Worm (Caenorhabditis elegans): ENCODE results near the gene pals-37.

Gene pals-37

ce11 chrV:12446895-12447294, 5.6 kb upstream of the pals-37 start, which contains the start of the genes pals-38 and C54D10.9:
TSS of gene pals-38 (minus strand) at chrV:12446995.
TSS of gene C54D10.9 (plus strand) at chrV:12447153.
- TF ChIP-seq K02D7.2 (tag; optimal IDR thresholded peaks at IDR 0.05) (no peak), lin-11 (tag; optimal IDR thresholded peaks at IDR 0.05) (no peak), eyg-1 (tag; optimal IDR thresholded peaks at IDR 0.05) (no peak), odd-2 (tag; optimal IDR thresholded peaks at IDR 0.05) (no peak), madf-2 (tag; optimal IDR thresholded peaks at IDR 0.05) (no peak), hlh-30 (tag; optimal IDR thresholded peaks at IDR 0.05; ENCODE audit: insufficient read depth) (no peak), unc-86 (tag; optimal IDR thresholded peaks at IDR 0.05) (no peak), ceh-9 (tag; optimal IDR thresholded peaks at IDR 0.05) (no peak), Y22D7AL.16 (tag; optimal IDR thresholded peaks at IDR 0.05) (no peak), tbx-2 (tag; optimal IDR thresholded peaks at IDR 0.05) (no peak), nfya-1 (tag; optimal IDR thresholded peaks at IDR 0.05) (no peak), ttx-3 (tag; optimal IDR thresholded peaks at IDR 0.05) (no peak), npax-4 (tag; optimal IDR thresholded peaks at IDR 0.05) (no peak), ztf-16 (tag; optimal IDR thresholded peaks at IDR 0.05) (no peak), sdc-2 (tag; optimal IDR thresholded peaks at IDR 0.05) (no peak), K09A11.1 (tag; optimal IDR thresholded peaks at IDR 0.05; ENCODE audit: insufficient read depth) (no peak), unc-42 (tag; optimal IDR thresholded peaks at IDR 0.05) (no peak)

ce11 chrV:12443754-12444153, 2.4 kb upstream of the pals-37 start, which contains the start of gene pals-39:
TSS of gene pals-39 (minus strand) at chrV:12443854.
- TF ChIP-seq F13H6.1 (tag; optimal IDR thresholded peaks at IDR 0.05) (no peak), C08G9.2 (tag; optimal IDR thresholded peaks at IDR 0.05) (no peak), ceh-18 (tag; optimal IDR thresholded peaks at IDR 0.05) (no peak), eyg-1 (tag; optimal IDR thresholded peaks at IDR 0.05) (no peak), nhr-11 (tag; optimal IDR thresholded peaks at IDR 0.05) (no peak), ahr-1 (tag; optimal IDR thresholded peaks at IDR 0.05) (no peak)

- TF ChIP-seq C08G9.2 (tag; optimal IDR thresholded peaks at IDR 0.05), result no peak
- no peak for TF ChIP-seq nfya-1 (tag; optimal IDR thresholded peaks at IDR 0.05)
- no peak for TF ChIP-seq lim-6 (tag; optimal IDR thresholded peaks at IDR 0.05)
- TF ChIP-seq ceh-34 (tag; optimal IDR thresholded peaks at IDR 0.05), result no peak
These were observed 7.6 kb downstream of the pals-37 start, which contains the start of gene srh-25 for ce11 chrV:12433717-12434116. TSS of gene srh-25 (minus strand) at chrV:12433817.

- TF ChIP-seq unc-3 (GFP tag; conservative IDR thresholded peaks at IDR 0.05) (no peak), unc-3 (tag; optimal IDR thresholded peaks at IDR 0.05) (no peak), ceh-30 (tag; optimal IDR thresholded peaks at IDR 0.05) (no peak), hlh-8 (tag; optimal IDR thresholded peaks at IDR 0.05) (no peak), pax-1 (tag; optimal IDR thresholded peaks at IDR 0.05) (no peak), ceh-14 (tag; optimal IDR thresholded peaks at IDR 0.05) (no peak), elt-2 (tag; optimal IDR thresholded peaks at IDR 0.05) (no peak), sox-2 (GFP tag; IDR thresholded peaks at IDR 0.05) (no peak), unc-55 (GFP tag; optimal IDR thresholded peaks at IDR 0.05) (no peak), pag-3 (tag; optimal IDR thresholded peaks at IDR 0.05; ENCODE audit: borderline replicate concordance) (no peak), lim-6 (tag; optimal IDR thresholded peaks at IDR 0.05) (no peak), hlh-30 (tag; optimal IDR thresholded peaks at IDR 0.05; ENCODE audit: insufficient read depth) (no peak), pros-1 (tag; optimal IDR thresholded peaks at IDR 0.05) (no peak), sdc-2 (tag; optimal IDR thresholded peaks at IDR 0.05) (no peak), ahr-1 (tag; optimal IDR thresholded peaks at IDR 0.05) (no peak), dmd-4 (tag; optimal IDR thresholded peaks at IDR 0.05; ENCODE audit: borderline replicate concordance) (no peak), gmeb-2 (tag; optimal IDR thresholded peaks at IDR 0.05) (no peak)
These were observed 8.2 kb downstream of the pals-37 start for ce11 chrV:12433105-12433504.

Measured in whole organism, late embryonic.